Worm (Caenorhabditis elegans) whole organism, L1 larva: ENCODE measurements around the gene D2085.7.

ENCODE experiments used
- ama-1 ChIP-seq: fragments of 150-350 bp; optimal IDR thresholded peaks from 2 replicates; lab custom pipeline; 2014
- elt-2 ChIP-seq: sonication (generic microtip); optimal IDR thresholded peaks from 2 replicates; lab custom pipeline; 2016; ENCODE audit warnings: missing genetic modification characterization, mild to moderate bottlenecking, inconsistent platforms, missing compliant biosample characterization, missing genetic modification reagents
- fkh-4 ChIP-seq: sonication (generic microtip); optimal IDR thresholded peaks from 2 replicates; lab custom pipeline; 2016; ENCODE audit warnings: missing compliant biosample characterization, missing genetic modification characterization, borderline replicate concordance
- fos-1 ChIP-seq: fragments of 150-350 bp; optimal IDR thresholded peaks from 2 replicates; lab custom pipeline; 2014; ENCODE audit warnings: missing biosample characterization, missing genetic modification characterization
- nhr-28 ChIP-seq: fragments of 150-350 bp; optimal IDR thresholded peaks from 2 replicates; lab custom pipeline; 2014; ENCODE audit warnings: missing biosample characterization, missing genetic modification characterization
- nhr-71 ChIP-seq: sonication (generic microtip); optimal IDR thresholded peaks from 2 replicates; lab custom pipeline; 2016; ENCODE audit warnings: mild to moderate bottlenecking, missing genetic modification characterization, moderate library complexity, missing compliant biosample characterization
- pag-3 ChIP-seq: sonication (generic microtip); optimal IDR thresholded peaks from 2 replicates; lab custom pipeline; 2017; ENCODE audit warnings: missing genetic modification characterization, mild to moderate bottlenecking, missing compliant biosample characterization, antibody characterized with exemption, borderline replicate concordance; ENCODE audit not compliant: insufficient read depth
- pqm-1 ChIP-seq: sonication (generic microtip); optimal IDR thresholded peaks from 3 replicates; lab custom pipeline; 2017; ENCODE audit warnings: missing biosample characterization, missing genetic modification characterization
- sptf-1 ChIP-seq: fragments of 150-350 bp; optimal IDR thresholded peaks from 2 replicates; lab custom pipeline; 2014; ENCODE audit warnings: missing biosample characterization, missing genetic modification characterization
- tbx-2 ChIP-seq: sonication (generic microtip); optimal IDR thresholded peaks from 2 replicates; lab custom pipeline; 2016; ENCODE audit warnings: missing genetic modification characterization, missing compliant biosample characterization
- zag-1 ChIP-seq: fragments of 150-350 bp; optimal IDR thresholded peaks from 2 replicates; lab custom pipeline; 2014; ENCODE audit warnings: missing biosample characterization, missing genetic modification characterization

- no peak for TF ChIP-seq pqm-1 (tag; lab: Kevin White, UChicago)
- TF ChIP-seq sptf-1 (tag; lab: Kevin White, UChicago) = no peak
- TF ChIP-seq zag-1 = no peak
- no peak for TF ChIP-seq elt-2 (tag; lab: Kevin White, UChicago)
- TF ChIP-seq nhr-28 (tag; lab: Kevin White, UChicago) = no peak
- TF ChIP-seq ama-1 (lab: Kevin White, UChicago) = no peak
- TF ChIP-seq fos-1 = no peak
- no peak for TF ChIP-seq fkh-4 (tag; lab: Kevin White, UChicago)
- no peak for TF ChIP-seq tbx-2 (tag; lab: Kevin White, UChicago)
- TF ChIP-seq nhr-71 (tag; lab: Kevin White, UChicago) = no peak
- no peak for TF ChIP-seq pag-3 (tag; lab: Kevin White, UChicago)
Observed at ce11 chrII:8621883-8622282, 19.3 kb upstream of the D2085.7 start, which contains the start of gene T22C8.3.
